Worm (Caenorhabditis elegans) whole organism, mixed stage, embryonic: ENCODE results near the gene srw-60.

ENCODE experiments used
- ceh-43 ChIP-seq: fragments of 200-800 bp; sonication (Bioruptor generic); optimal IDR thresholded peaks from 2 replicates; lab custom pipeline; 2018; ENCODE audit warnings: mild to moderate bottlenecking, missing genetic modification characterization, moderate library complexity, missing compliant biosample characterization
- ces-1 ChIP-seq: fragments of 150-350 bp; optimal IDR thresholded peaks from 2 replicates; lab custom pipeline; 2014; ENCODE audit warnings: missing biosample characterization, missing genetic modification reagents, missing genetic modification characterization
- cnd-1 ChIP-seq: fragments of 200-800 bp; sonication (Bioruptor generic); optimal IDR thresholded peaks from 2 replicates; lab custom pipeline; 2018; ENCODE audit warnings: mild to moderate bottlenecking, missing genetic modification characterization, missing compliant biosample characterization
- drap-1 ChIP-seq: fragments of 200-800 bp; sonication (Bioruptor generic); optimal IDR thresholded peaks from 3 replicates; lab custom pipeline; 2018; ENCODE audit warnings: mild to moderate bottlenecking, missing genetic modification characterization, missing compliant biosample characterization
- elt-1 ChIP-seq: sonication (generic microtip); optimal IDR thresholded peaks from 2 replicates; lab custom pipeline; 2017; ENCODE audit warnings: missing genetic modification characterization, mild to moderate bottlenecking, missing compliant biosample characterization, antibody characterized with exemption, moderate library complexity, borderline replicate concordance; ENCODE audit not compliant: insufficient read depth
- elt-3 ChIP-seq: fragments of 150-350 bp; optimal IDR thresholded peaks from 2 replicates; lab custom pipeline; 2014; ENCODE audit warnings: missing biosample characterization, missing genetic modification characterization
- flh-1 ChIP-seq: fragments of 200-800 bp; sonication (Bioruptor generic); optimal IDR thresholded peaks from 2 replicates; lab custom pipeline; 2018; ENCODE audit warnings: mild to moderate bottlenecking, missing genetic modification characterization, moderate library complexity, missing compliant biosample characterization
- ham-2 ChIP-seq: fragments of 200-800 bp; sonication (Bioruptor generic); optimal IDR thresholded peaks from 2 replicates; lab custom pipeline; 2018; ENCODE audit warnings: mild to moderate bottlenecking, missing genetic modification characterization, missing compliant biosample characterization
- hlh-1 ChIP-seq: fragments of 150-350 bp; optimal IDR thresholded peaks from 2 replicates; lab custom pipeline; 2014; ENCODE audit warnings: missing biosample characterization, missing genetic modification reagents, missing genetic modification characterization
- lin-13 ChIP-seq: fragments of 150-350 bp; optimal IDR thresholded peaks from 2 replicates; lab custom pipeline; 2014; ENCODE audit warnings: missing biosample characterization, missing genetic modification characterization
- lin-32 ChIP-seq: fragments of 200-800 bp; sonication (Bioruptor generic); optimal IDR thresholded peaks from 2 replicates; lab custom pipeline; 2018; ENCODE audit warnings: mild to moderate bottlenecking, missing genetic modification characterization, missing compliant biosample characterization
- mab-5 ChIP-seq: fragments of 150-350 bp; optimal IDR thresholded peaks from 2 replicates; lab custom pipeline; 2014; ENCODE audit warnings: missing biosample characterization, missing genetic modification characterization
- mep-1 ChIP-seq: fragments of 150-350 bp; optimal IDR thresholded peaks from 2 replicates; lab custom pipeline; 2017; ENCODE audit warnings: missing biosample characterization, missing genetic modification reagents, missing genetic modification characterization, inconsistent platforms
- nhr-12 ChIP-seq: fragments of 150-350 bp; optimal IDR thresholded peaks from 2 replicates; lab custom pipeline; 2014; ENCODE audit warnings: missing biosample characterization, missing genetic modification characterization
- nhr-2 ChIP-seq: fragments of 150-350 bp; optimal IDR thresholded peaks from 2 replicates; lab custom pipeline; 2014; ENCODE audit warnings: missing biosample characterization, missing genetic modification characterization
- nhr-237 ChIP-seq: fragments of 150-350 bp; optimal IDR thresholded peaks from 2 replicates; lab custom pipeline; 2014; ENCODE audit warnings: missing biosample characterization, missing genetic modification characterization
- nhr-28 ChIP-seq: fragments of 150-350 bp; optimal IDR thresholded peaks from 2 replicates; lab custom pipeline; 2014; ENCODE audit warnings: missing biosample characterization, missing genetic modification characterization
- nhr-76 ChIP-seq: sonication (generic microtip); optimal IDR thresholded peaks from 2 replicates; lab custom pipeline; 2017; ENCODE audit warnings: missing biosample characterization, missing genetic modification characterization
- pha-4 ChIP-seq: fragments of 150-350 bp; optimal IDR thresholded peaks from 2 replicates; lab custom pipeline; 2018; ENCODE audit warnings: missing biosample characterization, missing genetic modification reagents, missing genetic modification characterization
- sem-2 ChIP-seq: fragments of 200-800 bp; sonication (Bioruptor generic); optimal IDR thresholded peaks from 2 replicates; lab custom pipeline; 2018; ENCODE audit warnings: mild to moderate bottlenecking, missing genetic modification characterization, missing compliant biosample characterization
- snpc-4 ChIP-seq: fragments of 150-350 bp; optimal IDR thresholded peaks from 2 replicates; lab custom pipeline; 2014; ENCODE audit warnings: missing biosample characterization, missing genetic modification characterization
- sptf-1 ChIP-seq: sonication (generic microtip); optimal IDR thresholded peaks from 2 replicates; lab custom pipeline; 2017; ENCODE audit warnings: mild to moderate bottlenecking, missing genetic modification characterization, moderate library complexity, missing compliant biosample characterization
- tbx-8 ChIP-seq: fragments of 200-800 bp; sonication (Bioruptor generic); optimal IDR thresholded peaks from 2 replicates; lab custom pipeline; 2018; ENCODE audit warnings: mild to moderate bottlenecking, missing genetic modification characterization, moderate library complexity, missing compliant biosample characterization
- unc-120 ChIP-seq: sonication (generic microtip); optimal IDR thresholded peaks from 2 replicates; lab custom pipeline; 2017; ENCODE audit warnings: missing genetic modification characterization, missing compliant biosample characterization; ENCODE audit not compliant: poor library complexity, severe bottlenecking
- unc-39 ChIP-seq: fragments of 150-350 bp; optimal IDR thresholded peaks from 2 replicates; lab custom pipeline; 2014; ENCODE audit warnings: missing biosample characterization, missing genetic modification characterization
- unc-62 ChIP-seq: fragments of 150-350 bp; optimal IDR thresholded peaks from 2 replicates; lab custom pipeline; 2014; ENCODE audit warnings: missing biosample characterization, missing genetic modification reagents, missing genetic modification characterization
- zip-8 ChIP-seq: fragments of 150-350 bp; optimal IDR thresholded peaks from 2 replicates; lab custom pipeline; 2014; ENCODE audit warnings: missing biosample characterization, missing genetic modification characterization
- ztf-11 ChIP-seq: fragments of 150-350 bp; optimal IDR thresholded peaks from 2 replicates; lab custom pipeline; 2014; ENCODE audit warnings: missing biosample characterization, missing genetic modification characterization

Gene srw-60

DNA sequence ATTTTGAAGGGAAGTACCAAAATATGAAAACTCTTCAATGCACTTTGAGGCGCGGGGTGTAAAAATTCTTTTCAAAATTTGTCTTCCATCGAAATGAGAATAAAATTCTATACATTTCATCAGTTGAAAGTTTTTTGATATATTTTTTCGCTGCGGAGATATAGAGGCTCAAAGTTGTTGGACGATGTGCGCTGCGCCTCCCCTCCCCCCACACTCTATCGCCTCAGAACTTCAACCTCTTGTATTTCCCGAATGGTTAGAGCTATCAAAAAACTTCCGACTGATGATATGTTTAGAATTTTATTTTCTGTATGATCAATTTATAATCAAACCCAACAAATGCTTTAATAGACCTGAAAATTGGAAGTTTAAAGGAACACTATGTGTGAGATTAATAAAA lies 9.8 kb upstream of the srw-60 start:
- TF ChIP-seq sem-2 (GFP tag; lab: Kevin White, UChicago) (no peak), nhr-28 (no peak), hlh-1 (tag; lab: Kevin White, UChicago) (no peak), mab-5 (tag; lab: Kevin White, UChicago) (no peak), unc-62 (no peak), nhr-2 (tag; lab: Kevin White, UChicago) (no peak), mep-1 (tag; lab: Kevin White, UChicago) (no peak), lin-32 (GFP tag; lab: Kevin White, UChicago) (no peak), ham-2 (GFP tag; lab: Kevin White, UChicago) (no peak), elt-3 (tag; lab: Kevin White, UChicago) (no peak), nhr-237 (tag; lab: Kevin White, UChicago) (no peak), sptf-1 (tag; lab: Kevin White, UChicago) (no peak), unc-120 (tag; lab: Kevin White, UChicago) (no peak), flh-1 (no peak), nhr-76 (tag; lab: Kevin White, UChicago) (no peak), ces-1 (no peak), elt-1 (tag; lab: Kevin White, UChicago) (no peak)

DNA sequence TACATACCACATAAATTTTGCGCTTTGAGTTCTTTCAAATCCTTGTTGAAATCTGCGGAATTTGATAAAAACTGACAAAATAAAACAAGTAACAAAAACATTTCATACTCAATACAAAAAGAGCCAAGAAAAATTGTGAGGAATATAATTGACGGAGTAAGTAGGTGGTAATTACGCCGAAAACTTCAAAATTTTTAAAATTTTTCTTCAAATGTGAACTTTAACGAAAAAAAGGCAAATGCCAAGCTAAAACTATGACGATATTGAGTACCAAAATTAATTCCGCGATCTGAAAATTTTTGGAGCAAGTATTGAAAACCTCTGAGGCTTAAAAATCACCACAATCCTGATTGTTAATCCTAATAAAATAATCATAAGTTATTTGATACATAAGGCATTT lies 5.8 kb upstream of the srw-60 start, which contains the start of gene irld-51:
TSS of gene irld-51 (minus strand) at position 101 of the 400 bp plus-strand sequence.
- TF ChIP-seq unc-39 (tag; lab: Kevin White, UChicago): no peak

DNA sequence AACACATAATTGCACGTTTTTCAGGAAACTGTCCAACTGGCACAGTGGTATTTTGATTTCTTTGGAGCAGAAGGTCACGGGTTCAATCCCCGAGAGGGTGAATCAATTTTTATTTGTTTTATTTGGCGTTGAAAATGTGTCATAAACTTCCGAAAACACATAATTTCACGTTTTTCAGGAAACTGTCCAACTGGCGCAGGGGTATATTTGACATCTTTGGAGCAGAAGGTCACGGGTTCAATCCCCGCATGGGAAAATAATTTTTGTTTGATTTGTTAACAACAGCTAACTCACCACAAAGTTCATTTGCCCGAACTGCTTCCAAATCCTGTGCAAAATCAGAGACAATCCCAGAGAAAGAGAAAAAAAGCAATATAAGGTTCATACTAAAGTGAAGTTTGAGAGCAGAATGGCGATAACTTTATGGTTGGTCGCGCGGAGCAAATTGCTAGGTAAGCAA lies 2.7 kb upstream of the srw-60 start, which contains the start of gene irld-48:
TSS of gene irld-48 (plus strand) at position 410 of the 460 bp plus-strand sequence.
- TF ChIP-seq nhr-28 (no peak), lin-13 (no peak), flh-1 (no peak)

DNA sequence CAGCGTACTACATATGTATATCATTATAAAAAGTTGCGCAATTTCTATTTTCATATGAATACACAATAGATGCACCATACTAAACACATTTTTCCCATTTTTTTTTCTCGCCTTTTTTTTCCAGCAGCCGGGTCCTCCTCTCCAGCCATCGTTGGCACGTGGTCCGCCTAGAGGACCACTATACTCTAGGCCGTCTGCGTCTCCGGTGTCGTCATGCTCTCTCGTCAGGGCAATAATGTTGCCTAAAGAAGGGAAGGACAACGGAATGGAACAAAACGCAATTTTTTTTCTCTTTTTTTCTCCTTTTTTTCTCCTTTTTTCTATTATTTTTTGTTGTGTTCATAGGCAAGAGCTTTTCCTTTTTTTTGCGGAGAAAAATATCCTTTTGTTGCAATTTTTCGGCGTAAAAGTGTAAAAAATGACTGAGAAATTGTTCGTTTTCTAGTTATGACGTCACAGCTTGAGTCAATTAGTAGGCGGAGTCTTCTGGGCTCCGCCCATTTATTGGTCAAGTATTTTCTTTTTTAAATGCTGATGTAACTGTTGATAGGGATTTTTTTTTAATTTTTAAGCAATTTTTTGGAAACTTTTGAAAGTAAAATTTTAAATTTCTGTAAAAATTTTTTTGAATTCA lies 4.2 kb downstream of the srw-60 start:
- TF ChIP-seq zip-8: peak; percentile 77
- TF ChIP-seq drap-1 (GFP tag; lab: Kevin White, UChicago): no peak
- no peak for TF ChIP-seq nhr-12
- TF ChIP-seq pha-4 (tag; lab: Kevin White, UChicago): no peak
- no peak for TF ChIP-seq nhr-76 (tag; lab: Kevin White, UChicago)
- TF ChIP-seq ces-1: no peak
- no peak for TF ChIP-seq cnd-1 (tag; lab: Kevin White, UChicago)
- TF ChIP-seq mab-5 (tag; lab: Kevin White, UChicago): no peak

DNA sequence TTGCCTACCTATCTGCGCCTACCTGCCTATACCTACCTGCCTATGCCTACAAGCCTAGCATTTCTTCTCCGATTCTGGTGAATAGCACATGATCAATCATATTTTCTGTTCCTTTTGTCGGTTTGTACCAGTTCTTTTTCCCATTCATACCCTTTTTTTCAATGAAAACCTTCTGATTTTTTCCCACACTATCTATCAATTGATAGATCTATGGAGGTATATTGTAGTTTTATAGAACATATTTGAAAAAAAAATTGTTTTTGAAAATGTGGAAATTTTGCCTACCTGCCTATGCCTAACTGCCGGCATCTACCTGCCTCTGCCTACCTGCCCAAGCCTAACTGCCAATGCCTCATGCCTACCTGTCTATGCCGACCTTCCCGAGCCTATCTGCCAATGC lies 5.2 kb downstream of the srw-60 start:
- TF ChIP-seq nhr-28 (no peak), nhr-76 (tag; lab: Kevin White, UChicago) (no peak)

DNA sequence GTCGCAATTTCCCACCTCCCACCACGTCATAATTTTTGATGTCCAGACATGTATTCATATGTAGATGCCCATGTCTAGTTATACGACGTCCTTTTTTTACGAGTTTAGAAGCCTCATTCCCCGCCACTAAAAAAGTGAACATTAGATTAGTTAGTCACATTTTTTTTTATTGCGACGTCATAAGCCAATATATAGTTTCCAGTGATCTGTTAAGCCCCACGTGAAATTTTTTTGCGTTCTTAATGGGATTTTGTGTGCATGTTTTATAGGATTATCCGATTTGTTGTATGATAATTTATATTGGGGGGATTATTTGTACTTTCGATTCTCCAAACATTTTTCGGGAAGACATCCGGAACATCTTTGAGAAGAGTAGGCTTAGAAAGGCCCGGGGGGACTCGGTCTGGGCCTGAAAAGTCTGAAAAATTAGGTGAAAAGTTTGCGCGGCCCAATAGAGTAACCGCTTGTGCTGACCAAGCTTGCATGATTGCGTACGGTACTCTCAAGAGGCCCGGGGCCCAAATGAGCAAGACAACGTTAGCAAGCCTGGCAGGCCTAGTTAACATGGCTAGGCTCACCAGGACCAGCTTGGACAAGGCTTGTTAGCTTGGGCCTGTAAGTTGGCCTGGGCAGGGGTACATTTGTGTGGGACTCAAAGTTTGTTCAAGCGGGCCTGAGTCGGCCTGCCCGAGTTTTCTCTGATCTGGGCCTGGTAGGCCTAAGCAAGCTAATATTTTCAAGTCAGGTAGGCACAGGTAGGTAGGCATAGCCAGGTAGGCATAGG lies 7.0 kb downstream of the srw-60 start:
- TF ChIP-seq ztf-11 (tag; lab: Kevin White, UChicago) (no peak), tbx-8 (GFP tag; lab: Kevin White, UChicago) (no peak), snpc-4 (tag; lab: Kevin White, UChicago) (no peak), ceh-43 (GFP tag; lab: Kevin White, UChicago) (no peak)
